Worm (Caenorhabditis elegans) whole organism, young adult: ENCODE data around the gene M03D4.4.

Source experiments
- C06A6.2 ChIP-seq: fragments of 200-800 bp; sonication (Bioruptor generic); conservative IDR thresholded peaks from 2 replicates; pipeline ENCODE4 v1.3.6; 2022; ENCODE audit warnings: missing genetic modification characterization, missing compliant biosample characterization
- C17E4.6 ChIP-seq: fragments of 200-800 bp; sonication (Bioruptor generic); IDR thresholded peaks from 2 replicates; pipeline ENCODE4 v1.3.6; 2022; ENCODE audit warnings: missing genetic modification reagents, missing genetic modification characterization, missing compliant biosample characterization
- F10E7.11 ChIP-seq: sonication (generic microtip); optimal IDR thresholded peaks from 2 replicates; lab custom pipeline; 2017; ENCODE audit warnings: mild to moderate bottlenecking, missing genetic modification characterization, moderate library complexity, missing compliant biosample characterization
- F22D6.2 ChIP-seq: sonication (generic microtip); optimal IDR thresholded peaks from 2 replicates; lab custom pipeline; 2016; ENCODE audit warnings: mild to moderate bottlenecking, missing genetic modification characterization, missing compliant biosample characterization
- F23B12.7 ChIP-seq: sonication (generic microtip); optimal IDR thresholded peaks from 2 replicates; lab custom pipeline; 2017; ENCODE audit warnings: missing genetic modification characterization, mild to moderate bottlenecking, missing compliant biosample characterization, antibody characterized with exemption, moderate library complexity; ENCODE audit not compliant: insufficient read depth
- F33H1.4 ChIP-seq: fragments of 200-800 bp; sonication (Bioruptor generic); IDR thresholded peaks from 2 replicates; pipeline ENCODE4 v1.3.6; 2022; ENCODE audit warnings: missing genetic modification reagents, missing genetic modification characterization, missing compliant biosample characterization
- attf-6 ChIP-seq: fragments of 200-800 bp; sonication (Bioruptor generic); IDR thresholded peaks from 2 replicates; pipeline ENCODE4 v1.3.6; 2022; ENCODE audit warnings: missing genetic modification reagents, missing genetic modification characterization, missing compliant biosample characterization
- bed-2 ChIP-seq: fragments of 200-800 bp; sonication (Bioruptor generic); IDR thresholded peaks from 2 replicates; pipeline ENCODE4 v1.3.6; 2022; ENCODE audit warnings: missing genetic modification reagents, missing genetic modification characterization, missing compliant biosample characterization
- cebp-1 ChIP-seq, 2 experiments: fragments of 200-800 bp in 1 of 2; sonication (Bioruptor generic) in 1 of 2; sonication (generic microtip) in 1 of 2; IDR thresholded peaks in 1 of 2; optimal IDR thresholded peaks in 1 of 2; 2 replicates each; pipeline versions ENCODE4 v1.3.6 to Lab custom; 2017 to 2022; ENCODE audit warnings: missing compliant biosample characterization in 2 of 2, missing genetic modification characterization in 2 of 2, mild to moderate bottlenecking in 1 of 2, missing genetic modification reagents in 1 of 2, moderate library complexity in 1 of 2
- chd-7 ChIP-seq: sonication (generic microtip); optimal IDR thresholded peaks from 2 replicates; lab custom pipeline; 2016; ENCODE audit warnings: mild to moderate bottlenecking, missing genetic modification characterization, moderate library complexity, missing compliant biosample characterization
- hmg-1.2 ChIP-seq: fragments of 200-800 bp; sonication (Bioruptor generic); IDR thresholded peaks from 2 replicates; pipeline ENCODE4 v1.3.6; 2022; ENCODE audit warnings: missing genetic modification reagents, missing genetic modification characterization, missing compliant biosample characterization
- hrde-1 ChIP-seq: sonication (generic microtip); optimal IDR thresholded peaks from 2 replicates; lab custom pipeline; 2016; ENCODE audit warnings: missing genetic modification characterization, mild to moderate bottlenecking, missing compliant biosample characterization, moderate library complexity, missing genotype, missing genetic modification reagents, borderline replicate concordance
- let-607 ChIP-seq, 2 experiments: fragments of 200-800 bp in 1 of 2; sonication (Bioruptor generic) in 1 of 2; sonication (generic microtip) in 1 of 2; optimal IDR thresholded peaks; 2 replicates each; lab custom pipeline; 2016 to 2018; ENCODE audit warnings: mild to moderate bottlenecking in 2 of 2, missing compliant biosample characterization in 2 of 2, missing genetic modification characterization in 2 of 2, moderate library complexity in 2 of 2, missing genotype in 1 of 2
- lin-26 ChIP-seq: fragments of 200-800 bp; sonication (Bioruptor generic); IDR thresholded peaks from 2 replicates; pipeline ENCODE4 v1.3.6; 2022; ENCODE audit warnings: missing genetic modification reagents, missing genetic modification characterization, missing compliant biosample characterization
- lin-40 ChIP-seq: sonication (generic microtip); optimal IDR thresholded peaks from 2 replicates; lab custom pipeline; 2016; ENCODE audit warnings: missing genetic modification characterization, mild to moderate bottlenecking, missing compliant biosample characterization, missing genotype, missing genetic modification reagents
- madf-6 ChIP-seq: fragments of 200-800 bp; sonication (Bioruptor generic); IDR thresholded peaks from 2 replicates; pipeline ENCODE4 v1.3.6; 2022; ENCODE audit warnings: missing genetic modification reagents, missing genetic modification characterization, missing compliant biosample characterization
- madf-8 ChIP-seq: fragments of 200-800 bp; sonication (Bioruptor generic); conservative IDR thresholded peaks from 2 replicates; pipeline ENCODE4 v1.3.6; 2022; ENCODE audit warnings: missing genetic modification reagents, missing genetic modification characterization, missing compliant biosample characterization
- mcd-1 ChIP-seq: fragments of 200-800 bp; sonication (Bioruptor generic); IDR thresholded peaks from 2 replicates; pipeline ENCODE4 v1.3.6; 2022; ENCODE audit warnings: missing genetic modification reagents, missing genetic modification characterization, missing compliant biosample characterization
- mxl-1 ChIP-seq: sonication (generic microtip); optimal IDR thresholded peaks from 2 replicates; lab custom pipeline; 2016; ENCODE audit warnings: missing genetic modification characterization, missing compliant biosample characterization
- nhr-80 ChIP-seq: sonication (generic microtip); optimal IDR thresholded peaks from 2 replicates; lab custom pipeline; 2016; ENCODE audit warnings: missing genetic modification characterization, missing compliant biosample characterization
- pbrm-1 ChIP-seq: fragments of 200-800 bp; sonication (Bioruptor generic); IDR thresholded peaks from 2 replicates; pipeline ENCODE4 v1.3.6; 2022; ENCODE audit warnings: missing genetic modification reagents, missing genetic modification characterization, missing compliant biosample characterization
- sea-2 ChIP-seq: fragments of 200-800 bp; sonication (Bioruptor generic); IDR thresholded peaks from 2 replicates; pipeline ENCODE4 v1.3.6; 2022; ENCODE audit warnings: missing genetic modification characterization, missing compliant biosample characterization
- snpc-1.3 ChIP-seq: sonication (generic microtip); optimal IDR thresholded peaks from 2 replicates; lab custom pipeline; 2017; ENCODE audit warnings: missing genetic modification characterization, mild to moderate bottlenecking, missing compliant biosample characterization, antibody characterized with exemption, moderate library complexity, missing genotype, missing genetic modification reagents; ENCODE audit not compliant: insufficient read depth
- snpc-3.4 ChIP-seq: sonication (generic microtip); optimal IDR thresholded peaks from 2 replicates; lab custom pipeline; 2017; ENCODE audit warnings: missing genetic modification characterization, mild to moderate bottlenecking, missing compliant biosample characterization, antibody characterized with exemption, moderate library complexity, missing genotype, missing genetic modification reagents
- snpc-4 ChIP-seq, 5 experiments: fragments of 150-350 bp in 1 of 5; sonication (generic microtip) in 4 of 5; optimal IDR thresholded peaks; 2 replicates each; lab custom pipeline; 2014 to 2018; ENCODE audit warnings: missing genetic modification characterization in 5 of 5, missing biosample characterization in 3 of 5, antibody characterized with exemption in 2 of 5, mild to moderate bottlenecking in 2 of 5, missing compliant biosample characterization in 2 of 5, missing genotype in 2 of 5, moderate library complexity in 2 of 5, missing genetic modification reagents in 1 of 5
- somi-1 ChIP-seq: fragments of 200-800 bp; sonication (Bioruptor generic); optimal IDR thresholded peaks from 2 replicates; lab custom pipeline; 2018; ENCODE audit warnings: mild to moderate bottlenecking, missing genetic modification characterization, missing compliant biosample characterization
- tbp1 ChIP-seq: fragments of 200-800 bp; sonication (Bioruptor generic); optimal IDR thresholded peaks from 2 replicates; lab custom pipeline; 2018; ENCODE audit warnings: mild to moderate bottlenecking, missing genetic modification characterization, missing compliant biosample characterization

Gene M03D4.4

ce11 chrIV:6093477-6094314, 33.4 kb downstream of the M03D4.4 start, which contains the start of gene cpi-1:
Gene cpi-1, minus strand, starts transcription at chrIV:6093680.
- TF ChIP-seq F10E7.11 (tag; lab: Kevin White, UChicago) (no peak), pbrm-1 (GFP tag; lab: Robert Waterston, UW) (peak; percentile 40; the same call in 1 of the 2 replicates), lin-40 (tag; lab: Kevin White, UChicago) (peak; percentile 10), C17E4.6 (no peak), F23B12.7 (tag; lab: Kevin White, UChicago) (peak; percentile 25), nhr-80 (tag; lab: Kevin White, UChicago) (peak; percentile 30), attf-6 (GFP tag; lab: Robert Waterston, UW) (peak; percentile 54; the same call in 1 of the 2 replicates), snpc-4 (GFP tag; optimal IDR thresholded peaks at IDR 0.05; lab: Kevin White, UChicago) (no peak), snpc-4 (tag; optimal IDR thresholded peaks at IDR 0.05; lab: Kevin White, UChicago) (peak in 3 of 4 experiments; percentile 34 to 88 (median 56)), hrde-1 (tag; lab: Kevin White, UChicago) (no peak), hmg-1.2 (GFP tag; lab: Robert Waterston, UW) (peak; percentile 47), F22D6.2 (tag; lab: Kevin White, UChicago) (no peak)

ce11 chrIV:6092313-6092712, 34.8 kb downstream of the M03D4.4 start, which contains the start of gene K08B4.7:
Gene K08B4.7, minus strand, starts transcription at chrIV:6092413.
- TF ChIP-seq sea-2 (GFP tag; lab: Robert Waterston, UW): no peak
- no peak for TF ChIP-seq somi-1
- no peak for TF ChIP-seq let-607 (tag; optimal IDR thresholded peaks at IDR 0.05; lab: Kevin White, UChicago)
- TF ChIP-seq attf-6 (GFP tag; lab: Robert Waterston, UW): no peak
- no peak for TF ChIP-seq tbp1 (GFP tag; lab: Kevin White, UChicago)
- TF ChIP-seq bed-2 (GFP tag; lab: Robert Waterston, UW): no peak
- TF ChIP-seq lin-26 (GFP tag; lab: Robert Waterston, UW): no peak
- no peak for TF ChIP-seq C06A6.2 (GFP tag; lab: Robert Waterston, UW)
- no peak for TF ChIP-seq mcd-1 (GFP tag; lab: Robert Waterston, UW)
- TF ChIP-seq snpc-3.4 (tag; lab: Kevin White, UChicago): no peak
- TF ChIP-seq C17E4.6: no peak
- no peak for TF ChIP-seq snpc-1.3 (tag; lab: Kevin White, UChicago)
- TF ChIP-seq chd-7 (tag; lab: Kevin White, UChicago): no peak
- TF ChIP-seq mxl-1 (tag; lab: Kevin White, UChicago): no peak
- TF ChIP-seq cebp-1 (GFP tag; IDR thresholded peaks at IDR 0.05; lab: Robert Waterston, UW): no peak
- TF ChIP-seq cebp-1 (tag; optimal IDR thresholded peaks at IDR 0.05; lab: Kevin White, UChicago): no peak

ce11 chrIV:6089529-6089928, 37.6 kb downstream of the M03D4.4 start:
- TF ChIP-seq madf-8 (peak; percentile 52), madf-6 (GFP tag; lab: Robert Waterston, UW) (peak; percentile 75), F33H1.4 (peak; percentile 26; the same call in 1 of the 2 replicates)

ce11 chrIV:6086479-6086878, 40.6 kb downstream of the M03D4.4 start:
- TF ChIP-seq C17E4.6: no peak
- peak; percentile 34 for TF ChIP-seq nhr-80 (tag; lab: Kevin White, UChicago)
